Worm (Caenorhabditis elegans): ENCODE measurements around the gene ceh-30.

ceh-30 gene

ce11 chrX:3022330-3023088 lies 40.9 kb upstream of the ceh-30 start:
- TF ChIP-seq sdz-38 (tag; optimal IDR thresholded peaks at IDR 0.05) (no peak), cebp-1 (GFP tag; IDR thresholded peaks at IDR 0.05) (peak; percentile 56; the same call in 1 of the 2 replicates), cebp-1 (tag; optimal IDR thresholded peaks at IDR 0.05) (peak; percentile 89), madf-6 (GFP tag; IDR thresholded peaks at IDR 0.05) (no peak), nfya-2 (GFP tag; IDR thresholded peaks at IDR 0.05) (no peak), lsy-27 (tag; optimal IDR thresholded peaks at IDR 0.05; ENCODE audit: borderline replicate concordance, insufficient read depth) (no peak), ceh-79 (tag; optimal IDR thresholded peaks at IDR 0.05) (no peak)

DNA sequence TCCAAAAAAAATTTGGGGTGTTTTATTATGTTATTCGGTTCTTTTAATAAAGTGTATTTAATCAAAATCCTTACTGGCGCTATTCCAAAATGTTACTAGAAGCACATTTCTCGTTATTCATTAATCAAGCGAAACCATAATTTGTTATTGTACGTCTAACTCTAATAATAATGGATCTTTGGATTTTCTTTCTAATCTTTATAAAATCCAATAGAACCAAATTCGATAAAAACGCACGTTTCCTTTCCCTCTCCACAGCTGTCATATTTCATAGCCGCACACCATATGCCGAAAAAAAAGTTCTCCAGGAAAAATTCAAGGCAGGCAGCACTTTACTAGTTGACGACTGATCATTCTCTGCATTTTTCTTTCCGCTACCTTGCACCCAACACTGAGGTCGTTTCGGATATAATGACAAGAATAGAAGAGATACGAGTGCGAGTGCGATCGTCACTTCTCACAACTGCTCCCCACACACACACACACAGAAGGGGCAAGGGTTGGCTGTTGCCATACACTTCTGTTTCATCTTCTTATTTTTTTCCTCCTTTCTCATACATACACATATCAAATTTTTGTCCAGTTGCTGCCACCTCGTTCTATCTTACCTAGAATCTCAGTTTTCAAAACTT lies 39.7 kb upstream of the ceh-30 start:
- TF ChIP-seq snpc-1.3 (tag; optimal IDR thresholded peaks at IDR 0.05; ENCODE audit: insufficient read depth) (no peak), pha-4 (tag; optimal IDR thresholded peaks at IDR 0.05) (no peak), snpc-4 (GFP tag; optimal IDR thresholded peaks at IDR 0.05) (no peak), snpc-4 (tag; optimal IDR thresholded peaks at IDR 0.05) (no peak), F33H1.4 (GFP tag; IDR thresholded peaks at IDR 0.05) (no peak), atf-7 (tag; optimal IDR thresholded peaks at IDR 0.05) (no peak), K12H6.12 (tag; optimal IDR thresholded peaks at IDR 0.05) (no peak), athp-1 (tag; optimal IDR thresholded peaks at IDR 0.05) (no peak), lsl-1 (GFP tag; optimal IDR thresholded peaks at IDR 0.05) (no peak), dox-1 (GFP tag; IDR thresholded peaks at IDR 0.05) (no peak), F55B11.4 (tag; optimal IDR thresholded peaks at IDR 0.05; ENCODE audit: borderline replicate concordance, insufficient read depth) (no peak)

ce11 chrX:3024637-3025113 lies 38.7 kb upstream of the ceh-30 start, which contains the start of gene aqp-7:
Gene aqp-7, plus strand, starts transcription at chrX:3025063.
- no peak for TF ChIP-seq tbp1 (GFP tag; optimal IDR thresholded peaks at IDR 0.05)
- no peak for TF ChIP-seq lin-54 (GFP tag; optimal IDR thresholded peaks at IDR 0.05)
- no peak for TF ChIP-seq fkh-3 (tag; optimal IDR thresholded peaks at IDR 0.05)

ce11 chrX:3025145-3025544 lies 38.2 kb upstream of the ceh-30 start:
- no peak for TF ChIP-seq unc-130 (GFP tag; optimal IDR thresholded peaks at IDR 0.05)
- TF ChIP-seq snpc-3.4 (tag; optimal IDR thresholded peaks at IDR 0.05): no peak
- TF ChIP-seq madf-3 (GFP tag; IDR thresholded peaks at IDR 0.05): no peak
- no peak for TF ChIP-seq unc-62 (GFP tag; optimal IDR thresholded peaks at IDR 0.05)
- TF ChIP-seq dpff-1 (tag; optimal IDR thresholded peaks at IDR 0.05): no peak
- TF ChIP-seq lin-54 (GFP tag; optimal IDR thresholded peaks at IDR 0.05): no peak
- no peak for TF ChIP-seq nfya-2 (GFP tag; IDR thresholded peaks at IDR 0.05)
- no peak for TF ChIP-seq xnd-1 (tag; optimal IDR thresholded peaks at IDR 0.05)
- TF ChIP-seq ztf-3 (GFP tag; optimal IDR thresholded peaks at IDR 0.05): no peak
- no peak for TF ChIP-seq let-526 (GFP tag; IDR thresholded peaks at IDR 0.05)
- no peak for TF ChIP-seq ztf-26 (tag; optimal IDR thresholded peaks at IDR 0.05)
- TF ChIP-seq F22D6.2 (tag; optimal IDR thresholded peaks at IDR 0.05): no peak
- TF ChIP-seq K12H6.12 (tag; optimal IDR thresholded peaks at IDR 0.05): no peak
- TF ChIP-seq hmg-1.2 (GFP tag; IDR thresholded peaks at IDR 0.05): no peak
- TF ChIP-seq lir-1 (GFP tag; conservative IDR thresholded peaks at IDR 0.05): no peak
- TF ChIP-seq ztf-6 (GFP tag; IDR thresholded peaks at IDR 0.05): no peak

Measured in whole organism, young adult.